Fruit fly (Drosophila melanogaster) whole organism, adult: Measurements from ENCODE around the gene CG6885.

Experiments
- CG14711 ChIP-seq: fragments of 200-800 bp; sonication (Bioruptor generic); optimal IDR thresholded peaks from 2 replicates; lab custom pipeline; 2018; ENCODE audit warnings: missing biosample characterization, mild to moderate bottlenecking, missing genetic modification characterization, moderate library complexity
- bab1 ChIP-seq: fragments of 200-800 bp; sonication (Bioruptor generic); optimal IDR thresholded peaks from 3 replicates; lab custom pipeline; 2019; ENCODE audit warnings: missing biosample characterization, mild to moderate bottlenecking, missing genetic modification characterization, moderate library complexity
- kay ChIP-seq: fragments of 200-800 bp; sonication (Bioruptor generic); peaks from one replicate; lab custom pipeline; 2016; ENCODE audit warnings: missing biosample characterization, missing genetic modification characterization, borderline replicate concordance
- toe ChIP-seq: fragments of 200-800 bp; sonication (Bioruptor generic); optimal IDR thresholded peaks from 2 replicates; lab custom pipeline; 2016; ENCODE audit warnings: missing biosample characterization, missing genetic modification characterization

- TF ChIP-seq CG14711 (no peak), toe (GFP tag; lab: Kevin White, UChicago) (no peak), kay (GFP tag; lab: Kevin White, UChicago) (no peak), bab1 (GFP tag; lab: Kevin White, UChicago) (no peak)
Observed at dm6 chr3L:18763486-18764436, 19.5 kb downstream of the CG6885 start.
